Worm (Caenorhabditis elegans) whole organism, L1 larva: ENCODE data around the gene F08D12.4.

ENCODE experiments used
- F16B12.6 ChIP-seq: fragments of 150-350 bp; optimal IDR thresholded peaks from 2 replicates; lab custom pipeline; 2014; ENCODE audit warnings: missing biosample characterization, missing genetic modification characterization
- Y116A8C.19 ChIP-seq: sonication (generic microtip); optimal IDR thresholded peaks from 2 replicates; lab custom pipeline; 2016; ENCODE audit warnings: missing compliant biosample characterization, missing genetic modification characterization, borderline replicate concordance
- aly-2 ChIP-seq: fragments of 150-350 bp; optimal IDR thresholded peaks from 2 replicates; lab custom pipeline; 2014; ENCODE audit warnings: missing biosample characterization, missing genetic modification characterization
- ama-1 ChIP-seq: fragments of 150-350 bp; optimal IDR thresholded peaks from 2 replicates; lab custom pipeline; 2014
- blmp-1 ChIP-seq: fragments of 150-350 bp; optimal IDR thresholded peaks from 2 replicates; lab custom pipeline; 2014; ENCODE audit warnings: missing biosample characterization, missing genetic modification characterization
- ceh-63 ChIP-seq: fragments of 200-800 bp; sonication (Bioruptor generic); optimal IDR thresholded peaks from 2 replicates; lab custom pipeline; 2018; ENCODE audit warnings: mild to moderate bottlenecking, missing genetic modification characterization, missing compliant biosample characterization
- ceh-82 ChIP-seq, 3 experiments: fragments of 150-350 bp in 1 of 3; sonication (generic microtip) in 2 of 3; optimal IDR thresholded peaks; 2 replicates each; lab custom pipeline; 2014 to 2017; ENCODE audit warnings: missing biosample characterization in 3 of 3, missing genetic modification characterization in 3 of 3
- ceh-90 ChIP-seq: sonication (generic microtip); optimal IDR thresholded peaks from 2 replicates; lab custom pipeline; 2016; ENCODE audit warnings: missing genetic modification characterization, missing compliant biosample characterization
- efl-1 ChIP-seq, 4 experiments: fragments of 150-350 bp; optimal IDR thresholded peaks in 3 of 4; peaks in 1 of 4; 1 replicate in 1 of 4; 2 replicates in 3 of 4; lab custom pipeline; 2014; ENCODE audit warnings: missing biosample characterization in 2 of 4, missing genetic modification characterization in 2 of 4, missing genetic modification reagents in 2 of 4
- egl-27 ChIP-seq, 2 experiments: fragments of 150-350 bp in 1 of 2; sonication (generic microtip); optimal IDR thresholded peaks; 3 replicates each; lab custom pipeline; 2017 to 2018; ENCODE audit warnings: missing biosample characterization in 2 of 2, missing genetic modification characterization in 2 of 2, missing genetic modification reagents in 2 of 2
- elt-2 ChIP-seq: sonication (generic microtip); optimal IDR thresholded peaks from 2 replicates; lab custom pipeline; 2016; ENCODE audit warnings: missing genetic modification characterization, mild to moderate bottlenecking, inconsistent platforms, missing compliant biosample characterization, missing genetic modification reagents
- ets-5 ChIP-seq: fragments of 200-800 bp; sonication (Bioruptor generic); IDR thresholded peaks from 2 replicates; pipeline ENCODE4 v1.3.6; 2022; ENCODE audit warnings: missing genetic modification characterization, missing compliant biosample characterization
- fkh-4 ChIP-seq: sonication (generic microtip); optimal IDR thresholded peaks from 2 replicates; lab custom pipeline; 2016; ENCODE audit warnings: missing compliant biosample characterization, missing genetic modification characterization, borderline replicate concordance
- grh-1 ChIP-seq: fragments of 200-800 bp; sonication (Bioruptor generic); IDR thresholded peaks from 2 replicates; pipeline ENCODE4 v1.3.6; 2022; ENCODE audit warnings: missing genetic modification reagents, missing genetic modification characterization, missing compliant biosample characterization
- hlh-17 ChIP-seq: fragments of 200-800 bp; sonication (Bioruptor generic); optimal IDR thresholded peaks from 2 replicates; lab custom pipeline; 2018; ENCODE audit warnings: missing genetic modification characterization, mild to moderate bottlenecking, missing compliant biosample characterization, moderate library complexity, borderline replicate concordance
- hlh-4 ChIP-seq: sonication (generic microtip); optimal IDR thresholded peaks from 2 replicates; lab custom pipeline; 2016; ENCODE audit warnings: mild to moderate bottlenecking, missing genetic modification characterization, missing compliant biosample characterization
- hpl-2 ChIP-seq: fragments of 150-350 bp; optimal IDR thresholded peaks from 2 replicates; lab custom pipeline; 2014; ENCODE audit warnings: missing biosample characterization, missing genetic modification reagents, missing genetic modification characterization
- isw-1 ChIP-seq: fragments of 200-800 bp; sonication (Bioruptor generic); IDR thresholded peaks from 2 replicates; pipeline ENCODE4 v1.3.6; 2022; ENCODE audit warnings: missing genetic modification characterization, missing compliant biosample characterization
- jun-1 ChIP-seq: fragments of 150-350 bp; optimal IDR thresholded peaks from 2 replicates; lab custom pipeline; 2014; ENCODE audit warnings: missing biosample characterization, missing genetic modification reagents, missing genetic modification characterization
- lin-14 ChIP-seq: fragments of 200-800 bp; sonication (Bioruptor generic); optimal IDR thresholded peaks from 2 replicates; lab custom pipeline; 2018; ENCODE audit warnings: mild to moderate bottlenecking, missing genetic modification characterization, moderate library complexity, missing compliant biosample characterization
- lin-15B ChIP-seq: fragments of 150-350 bp; sonication (generic microtip); optimal IDR thresholded peaks from 3 replicates; lab custom pipeline; 2014; ENCODE audit warnings: missing biosample characterization, missing genetic modification characterization
- lir-3 ChIP-seq: sonication (generic microtip); optimal IDR thresholded peaks from 2 replicates; lab custom pipeline; 2016; ENCODE audit warnings: mild to moderate bottlenecking, missing genetic modification characterization, moderate library complexity, missing compliant biosample characterization; ENCODE audit not compliant: poor library complexity
- mef-2 ChIP-seq: fragments of 150-350 bp; optimal IDR thresholded peaks from 2 replicates; lab custom pipeline; 2014; ENCODE audit warnings: missing biosample characterization, missing genetic modification characterization
- nhr-11 ChIP-seq: fragments of 150-350 bp; optimal IDR thresholded peaks from 2 replicates; lab custom pipeline; 2014; ENCODE audit warnings: missing biosample characterization, missing genetic modification characterization
- nhr-19 ChIP-seq: fragments of 200-800 bp; sonication (Bioruptor generic); conservative IDR thresholded peaks from 2 replicates; pipeline ENCODE4 v1.3.6; 2022; ENCODE audit warnings: missing genetic modification characterization, missing compliant biosample characterization
- nhr-237 ChIP-seq: fragments of 150-350 bp; optimal IDR thresholded peaks from 2 replicates; lab custom pipeline; 2014; ENCODE audit warnings: missing biosample characterization, missing genetic modification characterization
- nhr-47 ChIP-seq: sonication (generic microtip); optimal IDR thresholded peaks from 2 replicates; lab custom pipeline; 2016; ENCODE audit warnings: mild to moderate bottlenecking, missing genetic modification characterization, moderate library complexity, missing compliant biosample characterization
- nhr-77 ChIP-seq: fragments of 150-350 bp; optimal IDR thresholded peaks from 2 replicates; lab custom pipeline; 2014; ENCODE audit warnings: missing biosample characterization, missing genetic modification characterization
- nhr-84 ChIP-seq: sonication (generic microtip); optimal IDR thresholded peaks from 2 replicates; lab custom pipeline; 2017; ENCODE audit warnings: missing biosample characterization, missing genetic modification characterization
- nhr-90 ChIP-seq: sonication (generic microtip); optimal IDR thresholded peaks from 2 replicates; lab custom pipeline; 2016; ENCODE audit warnings: mild to moderate bottlenecking, missing genetic modification characterization, missing compliant biosample characterization; ENCODE audit not compliant: poor library complexity
- pqm-1 ChIP-seq: sonication (generic microtip); optimal IDR thresholded peaks from 3 replicates; lab custom pipeline; 2017; ENCODE audit warnings: missing biosample characterization, missing genetic modification characterization
- sox-4 ChIP-seq: sonication (generic microtip); optimal IDR thresholded peaks from 2 replicates; lab custom pipeline; 2016; ENCODE audit warnings: missing genetic modification characterization, missing compliant biosample characterization
- tbx-2 ChIP-seq: sonication (generic microtip); optimal IDR thresholded peaks from 2 replicates; lab custom pipeline; 2016; ENCODE audit warnings: missing genetic modification characterization, missing compliant biosample characterization
- tlp-1 ChIP-seq: fragments of 150-350 bp; optimal IDR thresholded peaks from 2 replicates; lab custom pipeline; 2014; ENCODE audit warnings: missing biosample characterization, missing genetic modification characterization
- unc-130 ChIP-seq: fragments of 150-350 bp; optimal IDR thresholded peaks from 2 replicates; lab custom pipeline; 2017; ENCODE audit warnings: missing biosample characterization, missing genetic modification characterization, inconsistent platforms
- unc-62 ChIP-seq: fragments of 150-350 bp; optimal IDR thresholded peaks from 2 replicates; lab custom pipeline; 2014; ENCODE audit warnings: missing biosample characterization, missing genetic modification reagents, missing genetic modification characterization
- unc-86 ChIP-seq: sonication (generic microtip); optimal IDR thresholded peaks from 2 replicates; lab custom pipeline; 2016; ENCODE audit warnings: missing genetic modification characterization, missing compliant biosample characterization
- xbp-1 ChIP-seq: sonication (generic microtip); optimal IDR thresholded peaks from 2 replicates; lab custom pipeline; 2016; ENCODE audit warnings: missing genetic modification characterization, missing compliant biosample characterization
- ztf-4 ChIP-seq: fragments of 150-350 bp; optimal IDR thresholded peaks from 2 replicates; lab custom pipeline; 2014; ENCODE audit warnings: missing biosample characterization, missing genetic modification characterization

The F08D12.4 gene

ce11 chrII:2747956-2748621 lies 29.9 kb upstream of the F08D12.4 start (continued):
- TF ChIP-seq ceh-63 (GFP tag; lab: Kevin White, UChicago) (no peak), grh-1 (GFP tag; lab: Robert Waterston, UW) (no peak), nhr-11 (tag; lab: Kevin White, UChicago) (no peak), hlh-17 (no peak), egl-27 (tag; optimal IDR thresholded peaks at IDR 0.05; lab: Kevin White, UChicago) (no peak), lin-15B (no peak), xbp-1 (tag; lab: Kevin White, UChicago) (peak; percentile 42), unc-62 (no peak), fkh-4 (no peak), ceh-90 (tag; lab: Kevin White, UChicago) (no peak), nhr-90 (no peak), sox-4 (tag; lab: Kevin White, UChicago) (peak; percentile 34), unc-130 (tag; lab: Kevin White, UChicago) (no peak), aly-2 (no peak), F16B12.6 (tag; lab: Kevin White, UChicago) (no peak), unc-86 (tag; lab: Kevin White, UChicago) (peak; percentile 67), nhr-77 (no peak), nhr-84 (tag; lab: Kevin White, UChicago) (no peak), Y116A8C.19 (tag; lab: Kevin White, UChicago) (no peak), mef-2 (tag; lab: Kevin White, UChicago) (no peak), isw-1 (GFP tag; lab: Robert Waterston, UW) (peak; percentile 53), elt-2 (tag; lab: Kevin White, UChicago) (no peak), nhr-47 (tag; lab: Kevin White, UChicago) (peak; percentile 78), hlh-4 (tag; lab: Kevin White, UChicago) (no peak), pqm-1 (tag; lab: Kevin White, UChicago) (no peak), ceh-82 (tag; optimal IDR thresholded peaks at IDR 0.05; lab: Kevin White, UChicago) (peak; percentile 50 to 64 (median 57)), ets-5 (GFP tag; lab: Robert Waterston, UW) (no peak), hpl-2 (no peak), nhr-237 (tag; lab: Kevin White, UChicago) (no peak), efl-1 (optimal IDR thresholded peaks at IDR 0.05; lab: Kevin White, UChicago) (peak; percentile 54 to 64), efl-1 (GFP tag; optimal IDR thresholded peaks at IDR 0.05 in 1 of 2; lab: Kevin White, UChicago) (peak in 1 of 2 experiments; percentile 18), tbx-2 (tag; lab: Kevin White, UChicago) (peak; percentile 75), ama-1 (lab: Kevin White, UChicago) (no peak)

ce11 chrII:2749595-2750048 lies 28.3 kb upstream of the F08D12.4 start, which contains the start of gene F29A7.4:
Gene F29A7.4, plus strand, starts transcription at chrII:2749998.
- TF ChIP-seq elt-2 (tag; lab: Kevin White, UChicago): peak; percentile 72
- no peak for TF ChIP-seq lin-14 (GFP tag; lab: Kevin White, UChicago)
- no peak for TF ChIP-seq ztf-4
- TF ChIP-seq, all 84 proteins: peak for 1

ce11 chrII:2751278-2751677 lies 26.7 kb upstream of the F08D12.4 start:
- TF ChIP-seq ztf-4 (no peak), jun-1 (tag; lab: Kevin White, UChicago) (no peak), aly-2 (no peak), nhr-19 (GFP tag; lab: Robert Waterston, UW) (no peak), lir-3 (no peak), lin-15B (no peak), blmp-1 (no peak), hpl-2 (no peak), tlp-1 (no peak), sox-4 (tag; lab: Kevin White, UChicago) (no peak)
